Worm (Caenorhabditis elegans) whole organism, L2 larva: ENCODE data around the gene nac-3.

Experiments used
- ZK546.5 ChIP-seq: sonication (generic microtip); optimal IDR thresholded peaks from 2 replicates; lab custom pipeline; 2017; ENCODE audit warnings: missing biosample characterization, missing genetic modification characterization
- ceh-16 ChIP-seq: fragments of 150-350 bp; optimal IDR thresholded peaks from 2 replicates; lab custom pipeline; 2014; ENCODE audit warnings: missing biosample characterization, missing genetic modification characterization
- ceh-82 ChIP-seq: fragments of 150-350 bp; optimal IDR thresholded peaks from 2 replicates; lab custom pipeline; 2014; ENCODE audit warnings: missing biosample characterization, missing genetic modification characterization
- fos-1 ChIP-seq: fragments of 150-350 bp; optimal IDR thresholded peaks from 2 replicates; lab custom pipeline; 2014; ENCODE audit warnings: missing biosample characterization, missing genetic modification characterization
- nhr-237 ChIP-seq: fragments of 150-350 bp; optimal IDR thresholded peaks from 2 replicates; lab custom pipeline; 2014; ENCODE audit warnings: missing biosample characterization, missing genetic modification characterization
- peb-1 ChIP-seq: fragments of 150-350 bp; optimal IDR thresholded peaks from 2 replicates; lab custom pipeline; 2014; ENCODE audit warnings: missing biosample characterization, missing genetic modification characterization
- unc-62 ChIP-seq: fragments of 150-350 bp; optimal IDR thresholded peaks from 2 replicates; lab custom pipeline; 2014; ENCODE audit warnings: missing biosample characterization, missing genetic modification reagents, missing genetic modification characterization

DNA sequence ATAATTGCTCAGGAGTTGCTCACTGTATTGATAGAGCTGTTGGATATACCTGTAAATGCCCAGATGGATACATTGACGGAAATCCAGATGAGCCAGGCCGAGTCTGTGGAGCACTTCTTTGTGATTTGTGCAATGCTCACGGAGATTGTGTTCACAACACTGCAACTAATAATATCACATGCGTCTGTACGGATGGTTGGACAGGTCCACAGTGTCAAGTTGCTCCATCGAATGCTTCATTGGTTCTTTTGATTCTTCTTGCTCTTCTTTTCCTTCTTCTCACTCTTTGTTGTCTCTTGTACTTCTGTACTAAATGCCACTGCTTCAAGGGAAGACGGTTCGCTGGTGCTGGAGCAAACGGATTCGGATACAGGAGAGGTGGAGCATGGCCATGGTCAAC is 29.3 kb downstream of the nac-3 start:
- TF ChIP-seq fos-1 (tag; lab: Kevin White, UChicago) (no peak), unc-62 (GFP tag; lab: Kevin White, UChicago) (no peak), ZK546.5 (no peak), ceh-82 (tag; lab: Kevin White, UChicago) (no peak), nhr-237 (tag; lab: Kevin White, UChicago) (no peak), peb-1 (tag; lab: Kevin White, UChicago) (no peak), ceh-16 (tag; lab: Kevin White, UChicago) (no peak)
